Worm (Caenorhabditis elegans) whole organism, L2 larva: Measurements from ENCODE around the gene srw-118.
"Not testable (repeated sequence)": the region's sequence is repeated elsewhere in the genome, so short reads cannot be mapped to it uniquely, and the experiment has no call there.

Source experiments
- R02D3.7 ChIP-seq: fragments of 150-350 bp; optimal IDR thresholded peaks from 2 replicates; lab custom pipeline; 2014; ENCODE audit warnings: missing biosample characterization, missing genetic modification characterization
- alr-1 ChIP-seq: fragments of 150-350 bp; optimal IDR thresholded peaks from 2 replicates; lab custom pipeline; 2014; ENCODE audit warnings: missing biosample characterization, missing genetic modification characterization
- crh-2 ChIP-seq: sonication (generic microtip); optimal IDR thresholded peaks from 2 replicates; lab custom pipeline; 2017; ENCODE audit warnings: missing biosample characterization, missing genetic modification characterization
- elt-3 ChIP-seq: sonication (generic microtip); optimal IDR thresholded peaks from 2 replicates; lab custom pipeline; 2017; ENCODE audit warnings: missing biosample characterization, missing genetic modification characterization
- lin-39 ChIP-seq: fragments of 150-350 bp; optimal IDR thresholded peaks from 2 replicates; lab custom pipeline; 2014; ENCODE audit warnings: missing biosample characterization, missing genetic modification reagents, missing genetic modification characterization
- nhr-10 ChIP-seq: sonication (generic microtip); optimal IDR thresholded peaks from 2 replicates; lab custom pipeline; 2017; ENCODE audit warnings: missing biosample characterization, missing genetic modification characterization
- nhr-11 ChIP-seq: fragments of 150-350 bp; optimal IDR thresholded peaks from 2 replicates; lab custom pipeline; 2014; ENCODE audit warnings: missing biosample characterization, missing genetic modification characterization
- nhr-237 ChIP-seq: fragments of 150-350 bp; optimal IDR thresholded peaks from 2 replicates; lab custom pipeline; 2014; ENCODE audit warnings: missing biosample characterization, missing genetic modification characterization
- unc-62 ChIP-seq: fragments of 150-350 bp; optimal IDR thresholded peaks from 2 replicates; lab custom pipeline; 2014; ENCODE audit warnings: missing biosample characterization, missing genetic modification reagents, missing genetic modification characterization
- zag-1 ChIP-seq: fragments of 150-350 bp; optimal IDR thresholded peaks from 2 replicates; lab custom pipeline; 2014; ENCODE audit warnings: missing biosample characterization, missing genetic modification characterization
- ztf-11 ChIP-seq: sonication (generic microtip); optimal IDR thresholded peaks from 2 replicates; lab custom pipeline; 2017; ENCODE audit warnings: missing biosample characterization, missing genetic modification characterization

DNA sequence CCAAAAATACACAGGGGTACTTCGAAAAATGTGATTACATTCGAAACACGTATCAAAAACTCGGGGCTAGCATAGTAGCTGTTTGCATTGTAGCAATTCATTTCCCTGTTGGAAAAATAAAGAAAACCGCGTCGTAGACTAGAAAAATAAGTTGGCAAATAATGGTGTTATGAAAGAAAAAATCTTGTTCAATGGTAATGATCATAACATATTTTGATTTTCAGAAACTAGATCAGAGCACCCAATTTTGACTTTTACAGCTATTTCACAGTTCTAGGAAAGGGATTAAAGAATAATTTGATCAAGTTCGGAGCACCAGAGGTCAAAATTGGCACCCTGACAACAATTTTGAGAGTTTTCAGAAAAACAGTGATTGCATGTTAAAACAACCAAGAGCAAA is 24.5 kb downstream of the srw-118 start, which contains the start of gene srh-248:
- TF ChIP-seq ztf-11 (tag; lab: Kevin White, UChicago); unc-62 (GFP tag; lab: Kevin White, UChicago); lin-39 (tag; lab: Kevin White, UChicago); zag-1 (tag; lab: Kevin White, UChicago); alr-1 (tag; lab: Kevin White, UChicago); nhr-237; nhr-10 (tag; lab: Kevin White, UChicago); crh-2 (tag; lab: Kevin White, UChicago); nhr-11 (tag; lab: Kevin White, UChicago); elt-3 (tag; lab: Kevin White, UChicago); R02D3.7 (tag; lab: Kevin White, UChicago): not testable (repeated sequence)
